Fruit fly (Drosophila melanogaster) whole organism, adult: ENCODE data around the gene FucT6.

Experiments
- CG11617 ChIP-seq: fragments of 200-800 bp; sonication (Bioruptor generic); optimal IDR thresholded peaks from 2 replicates; lab custom pipeline; 2017; ENCODE audit warnings: mild to moderate bottlenecking, missing biosample characterization, missing genetic modification reagents, missing genetic modification characterization
- CG12768 ChIP-seq: fragments of 200-800 bp; sonication (Bioruptor generic); optimal IDR thresholded peaks from 2 replicates; lab custom pipeline; 2017; ENCODE audit warnings: missing biosample characterization, missing genetic modification characterization, mild to moderate bottlenecking, moderate library complexity, missing genetic modification reagents
- CG14711 ChIP-seq: fragments of 200-800 bp; sonication (Bioruptor generic); optimal IDR thresholded peaks from 2 replicates; lab custom pipeline; 2018; ENCODE audit warnings: missing biosample characterization, mild to moderate bottlenecking, missing genetic modification characterization, moderate library complexity
- CG1620 ChIP-seq: fragments of 200-800 bp; sonication (Bioruptor generic); optimal IDR thresholded peaks from 2 replicates; lab custom pipeline; 2016; ENCODE audit warnings: missing biosample characterization, missing genetic modification characterization
- CG33017 ChIP-seq: fragments of 200-800 bp; sonication (Bioruptor generic); optimal IDR thresholded peaks from 2 replicates; lab custom pipeline; 2018; ENCODE audit warnings: missing biosample characterization, mild to moderate bottlenecking, missing genetic modification characterization, moderate library complexity
- CG5204 ChIP-seq: fragments of 200-800 bp; sonication (Bioruptor generic); optimal IDR thresholded peaks from 2 replicates; lab custom pipeline; 2016; ENCODE audit warnings: missing biosample characterization, missing genetic modification characterization
- CG7045 ChIP-seq: fragments of 200-800 bp; sonication (Bioruptor generic); optimal IDR thresholded peaks from 2 replicates; lab custom pipeline; 2017; ENCODE audit warnings: missing biosample characterization, mild to moderate bottlenecking, missing genetic modification characterization
- CG7101 ChIP-seq: fragments of 200-800 bp; sonication (Bioruptor generic); optimal IDR thresholded peaks from 2 replicates; lab custom pipeline; 2018; ENCODE audit warnings: missing biosample characterization, mild to moderate bottlenecking, missing genetic modification characterization, moderate library complexity
- Clk ChIP-seq: fragments of 200-800 bp; sonication (Bioruptor generic); optimal IDR thresholded peaks from 2 replicates; lab custom pipeline; 2017; ENCODE audit warnings: missing biosample characterization, missing genetic modification characterization
- Crg-1 ChIP-seq: fragments of 200-800 bp; sonication (Bioruptor generic); optimal IDR thresholded peaks from 2 replicates; lab custom pipeline; 2016; ENCODE audit warnings: missing biosample characterization, missing genetic modification characterization
- Hr96 ChIP-seq: fragments of 200-800 bp; sonication (Bioruptor generic); optimal IDR thresholded peaks from 2 replicates; lab custom pipeline; 2016; ENCODE audit warnings: missing biosample characterization, missing genetic modification characterization
- Mnt ChIP-seq: fragments of 200-800 bp; sonication (Bioruptor generic); optimal IDR thresholded peaks from 2 replicates; lab custom pipeline; 2016; ENCODE audit warnings: missing biosample characterization, mild to moderate bottlenecking, missing genetic modification characterization
- bab1 ChIP-seq: fragments of 200-800 bp; sonication (Bioruptor generic); optimal IDR thresholded peaks from 3 replicates; lab custom pipeline; 2019; ENCODE audit warnings: missing biosample characterization, mild to moderate bottlenecking, missing genetic modification characterization, moderate library complexity
- cic ChIP-seq: fragments of 200-800 bp; sonication (Bioruptor generic); optimal IDR thresholded peaks from 2 replicates; lab custom pipeline; 2017; ENCODE audit warnings: missing biosample characterization, mild to moderate bottlenecking, missing genetic modification characterization, moderate library complexity
- cnc ChIP-seq, 2 experiments: fragments of >200 bp; optimal IDR thresholded peaks; 2 replicates each; lab custom pipeline; 2017
- kay ChIP-seq: fragments of 200-800 bp; sonication (Bioruptor generic); peaks from one replicate; lab custom pipeline; 2016; ENCODE audit warnings: missing biosample characterization, missing genetic modification characterization, borderline replicate concordance
- ovo ChIP-seq: fragments of 200-800 bp; sonication (Bioruptor generic); optimal IDR thresholded peaks from 2 replicates; lab custom pipeline; 2016; ENCODE audit warnings: missing biosample characterization, missing genetic modification characterization
- pad ChIP-seq: fragments of 200-800 bp; sonication (Bioruptor generic); optimal IDR thresholded peaks from 3 replicates; lab custom pipeline; 2017; ENCODE audit warnings: missing biosample characterization, missing genetic modification characterization, mild to moderate bottlenecking, moderate library complexity, missing genetic modification reagents
- tj ChIP-seq: fragments of 200-800 bp; sonication (Bioruptor generic); optimal IDR thresholded peaks from 3 replicates; lab custom pipeline; 2017; ENCODE audit warnings: missing biosample characterization, mild to moderate bottlenecking, missing genetic modification characterization, moderate library complexity
- toe ChIP-seq: fragments of 200-800 bp; sonication (Bioruptor generic); optimal IDR thresholded peaks from 2 replicates; lab custom pipeline; 2016; ENCODE audit warnings: missing biosample characterization, missing genetic modification characterization

FucT6 gene

DNA sequence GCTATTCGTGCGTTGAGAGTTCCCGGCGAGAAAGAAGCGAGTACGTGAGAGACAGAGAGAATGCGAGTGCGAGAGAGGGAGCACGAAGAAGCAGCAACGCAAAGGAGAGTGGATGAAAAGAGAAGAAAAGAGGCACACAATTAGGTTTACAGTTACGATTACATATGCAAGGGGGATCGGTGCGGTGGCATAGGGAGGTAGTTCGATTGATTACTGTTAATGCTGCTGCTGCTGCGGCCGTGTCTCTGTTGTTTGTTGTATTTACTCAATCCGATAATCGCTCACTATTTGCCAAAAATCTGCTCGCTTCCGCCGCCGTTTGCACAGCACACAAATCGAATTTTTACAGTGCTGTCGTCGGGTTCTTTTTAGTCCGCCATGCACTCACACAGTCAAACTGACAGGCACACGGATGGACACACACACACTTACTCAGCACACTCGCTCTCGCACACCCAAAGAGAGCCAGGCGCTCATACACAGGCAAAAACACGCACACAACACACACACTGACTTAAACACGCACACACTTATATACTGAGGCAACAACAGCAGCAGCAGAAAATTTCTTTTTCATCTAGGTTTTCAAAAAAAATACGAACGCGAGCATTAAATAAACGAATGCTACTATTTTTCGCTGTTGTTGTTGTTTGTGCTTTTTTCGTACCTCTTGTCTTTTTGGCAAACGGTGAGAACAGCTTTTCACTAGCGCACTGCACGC is 4.2 kb upstream of the FucT6 start:
- TF ChIP-seq CG7045 (GFP tag; lab: Kevin White, UChicago) (no peak), CG5204 (no peak), bab1 (no peak), ovo (peak; percentile 95), Crg-1 (GFP tag; lab: Kevin White, UChicago) (peak; percentile 45), CG14711 (no peak), CG1620 (GFP tag; lab: Kevin White, UChicago) (no peak), Hr96 (no peak), CG11617 (no peak), cic (peak; percentile 76), Mnt (GFP tag; lab: Kevin White, UChicago) (peak; percentile 74), pad (GFP tag; lab: Kevin White, UChicago) (peak; percentile 94), toe (GFP tag; lab: Kevin White, UChicago) (no peak), CG7101 (tag; lab: Kevin White, UChicago) (peak; percentile 2), CG12768 (GFP tag; lab: Kevin White, UChicago) (peak; percentile 26), Clk (no peak), CG33017 (tag; lab: Kevin White, UChicago) (peak; percentile 28), kay (no peak), tj (GFP tag; lab: Kevin White, UChicago) (peak; percentile 91), cnc (optimal IDR thresholded peaks at IDR 0.05; lab: Kevin White, UChicago) (no peak)

DNA sequence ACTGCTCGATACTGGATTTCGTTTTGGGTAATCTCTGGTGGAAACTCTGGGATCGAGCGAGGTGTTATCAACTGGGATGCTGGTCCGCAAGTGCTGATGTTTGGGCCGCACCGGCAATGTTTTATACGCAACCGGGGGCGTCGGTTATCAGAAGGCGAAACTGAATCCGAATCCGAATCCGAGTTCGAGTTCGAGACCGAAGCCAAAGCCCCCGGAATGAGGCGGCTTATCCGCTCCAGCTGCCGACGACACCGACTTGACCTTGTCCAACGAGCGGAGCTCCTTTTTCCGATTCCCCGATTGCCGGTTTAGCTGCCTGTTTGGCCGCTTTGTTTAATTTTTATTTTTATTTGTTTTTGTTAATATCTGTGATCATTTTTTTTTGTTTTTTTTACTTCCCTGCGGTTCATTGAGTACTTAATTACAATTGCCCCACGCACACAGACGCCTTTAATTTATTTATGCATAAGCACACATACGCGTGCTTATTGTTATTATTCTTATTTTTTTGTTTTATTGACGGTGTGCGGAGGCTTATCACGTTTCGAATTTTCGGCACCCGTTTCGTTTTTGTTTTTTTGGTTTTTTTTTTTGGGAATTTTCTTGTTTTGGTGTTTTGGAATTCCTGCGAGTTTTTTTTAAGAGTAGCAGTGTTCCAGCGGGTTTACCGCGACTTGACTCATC is 4.7 kb downstream of the FucT6 start, which contains the start of gene CG2444:
Gene CG2444, minus strand, starts transcription at position 372 of the 684 bp plus-strand sequence.
- no peak for TF ChIP-seq CG14711
- no peak for TF ChIP-seq cic
- no peak for TF ChIP-seq CG5204
- TF ChIP-seq pad (GFP tag; lab: Kevin White, UChicago): no peak
- TF ChIP-seq CG7101 (tag; lab: Kevin White, UChicago): no peak
- no peak for TF ChIP-seq Clk
- no peak for TF ChIP-seq CG33017 (tag; lab: Kevin White, UChicago)
- no peak for TF ChIP-seq Crg-1 (GFP tag; lab: Kevin White, UChicago)
- no peak for TF ChIP-seq Mnt (GFP tag; lab: Kevin White, UChicago)
- TF ChIP-seq CG12768 (GFP tag; lab: Kevin White, UChicago): no peak
- TF ChIP-seq CG7045 (GFP tag; lab: Kevin White, UChicago): no peak

- TF ChIP-seq pad (GFP tag; lab: Kevin White, UChicago) (no peak), CG12768 (GFP tag; lab: Kevin White, UChicago) (no peak), CG5204 (no peak), Crg-1 (GFP tag; lab: Kevin White, UChicago) (no peak), CG33017 (tag; lab: Kevin White, UChicago) (no peak), toe (GFP tag; lab: Kevin White, UChicago) (no peak), CG7045 (GFP tag; lab: Kevin White, UChicago) (no peak), cnc (optimal IDR thresholded peaks at IDR 0.05; lab: Kevin White, UChicago) (no peak), CG1620 (GFP tag; lab: Kevin White, UChicago) (no peak), CG14711 (no peak), Hr96 (no peak), Mnt (GFP tag; lab: Kevin White, UChicago) (no peak), kay (no peak), cic (no peak), CG7101 (tag; lab: Kevin White, UChicago) (no peak)
These were observed 9.0 kb downstream of the FucT6 start for dm6 chrX:11700765-11701164.

DNA sequence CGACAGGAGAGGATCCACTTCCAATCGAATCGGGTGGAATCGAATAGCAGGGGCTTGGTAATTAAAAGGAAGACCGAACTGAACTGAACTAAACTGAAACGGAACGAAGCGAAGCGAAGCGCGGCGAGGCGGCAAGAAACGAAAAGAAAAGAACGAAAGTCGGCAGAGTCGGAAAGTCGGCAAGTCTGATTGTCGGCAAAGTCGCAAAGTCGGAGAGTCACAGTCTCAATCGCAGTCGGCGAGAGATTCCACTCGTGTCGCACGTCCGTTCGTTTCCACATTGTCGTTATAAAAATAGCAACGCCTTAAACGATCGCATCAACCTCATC is 13.9 kb downstream of the FucT6 start:
- TF ChIP-seq CG5204: no peak
- TF ChIP-seq CG33017 (tag; lab: Kevin White, UChicago): no peak
- TF ChIP-seq cnc (optimal IDR thresholded peaks at IDR 0.05; lab: Kevin White, UChicago): no peak
- no peak for TF ChIP-seq CG14711
- TF ChIP-seq ovo: no peak
- TF ChIP-seq Mnt (GFP tag; lab: Kevin White, UChicago): no peak
- TF ChIP-seq tj (GFP tag; lab: Kevin White, UChicago): no peak
- no peak for TF ChIP-seq pad (GFP tag; lab: Kevin White, UChicago)
- TF ChIP-seq kay: no peak
- no peak for TF ChIP-seq Hr96

DNA sequence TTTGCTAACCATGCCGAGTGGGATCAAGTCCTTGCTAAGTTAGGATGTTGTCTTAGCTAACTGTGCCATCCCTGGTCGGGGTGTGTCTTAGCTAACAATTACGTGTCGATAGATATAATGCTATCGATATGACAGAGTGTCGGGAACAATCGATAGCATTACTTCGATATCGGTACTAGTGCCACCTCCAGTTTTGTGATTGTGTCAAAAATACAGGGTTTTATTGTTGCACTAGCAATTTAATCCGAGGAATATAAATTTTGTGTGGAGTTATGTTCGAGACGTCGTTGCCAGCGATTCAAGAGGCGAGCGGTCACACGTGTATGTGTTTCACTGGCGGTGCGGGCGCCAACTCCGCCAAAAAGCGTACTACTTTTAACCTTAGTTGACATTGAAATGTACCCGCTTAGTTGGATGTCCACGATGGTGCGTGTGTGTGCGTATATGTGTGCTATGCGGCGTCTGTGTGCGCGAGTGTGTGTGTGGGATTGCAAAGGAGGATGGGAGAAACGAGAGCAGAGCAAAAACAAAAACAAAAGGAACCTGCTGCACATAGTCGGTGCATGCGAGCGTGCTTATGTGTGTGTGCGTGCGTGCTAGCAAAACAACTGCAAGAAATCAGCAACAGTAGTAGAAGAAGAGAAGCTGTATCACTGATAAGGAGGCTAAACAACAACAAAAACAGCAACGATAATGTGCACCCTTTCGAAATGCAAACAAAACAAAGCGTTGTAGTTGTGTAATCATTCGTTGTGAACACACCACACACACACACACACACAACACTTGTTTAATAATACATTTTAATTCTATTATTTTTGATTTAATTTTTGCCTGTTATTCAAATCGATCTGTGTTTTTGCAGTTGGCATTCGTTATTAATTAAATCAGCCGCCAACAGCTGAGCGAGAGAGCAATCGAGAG is 14.5 kb downstream of the FucT6 start, which contains the start of gene PhKgamma:
Gene PhKgamma, plus strand, starts transcription at position 179 of the 924 bp plus-strand sequence.
- TF ChIP-seq cnc (optimal IDR thresholded peaks at IDR 0.05; lab: Kevin White, UChicago) (no peak), Hr96 (no peak), ovo (peak; percentile 35), CG7101 (tag; lab: Kevin White, UChicago) (peak; percentile 34), bab1 (peak; percentile 66), toe (GFP tag; lab: Kevin White, UChicago) (peak; percentile 41), kay (peak; percentile 83), CG7045 (GFP tag; lab: Kevin White, UChicago) (no peak), Clk (no peak), Mnt (GFP tag; lab: Kevin White, UChicago) (peak; percentile 86), pad (GFP tag; lab: Kevin White, UChicago) (peak; percentile 16), tj (GFP tag; lab: Kevin White, UChicago) (peak; percentile 71), CG11617 (peak; percentile 50), CG14711 (peak; percentile 2), CG1620 (GFP tag; lab: Kevin White, UChicago) (peak; percentile 32), CG12768 (GFP tag; lab: Kevin White, UChicago) (peak; percentile 0), CG5204 (no peak), CG33017 (tag; lab: Kevin White, UChicago) (no peak), cic (peak; percentile 65), Crg-1 (GFP tag; lab: Kevin White, UChicago) (no peak)
